Worm (Caenorhabditis elegans) whole organism, late embryonic: ENCODE results near the gene C10B5.1.

Experiments
- ama-1 ChIP-seq: fragments of 150-350 bp; optimal IDR thresholded peaks from 2 replicates; lab custom pipeline; 2014
- ceh-9 ChIP-seq: sonication (generic microtip); optimal IDR thresholded peaks from 2 replicates; lab custom pipeline; 2016; ENCODE audit warnings: mild to moderate bottlenecking, missing genetic modification characterization, inconsistent platforms, missing compliant biosample characterization
- hlh-8 ChIP-seq: sonication (generic microtip); optimal IDR thresholded peaks from 2 replicates; lab custom pipeline; 2016; ENCODE audit warnings: missing genotype, missing genetic modification characterization, missing compliant biosample characterization
- pha-4 ChIP-seq: fragments of 150-350 bp; optimal IDR thresholded peaks from 2 replicates; lab custom pipeline; 2018; ENCODE audit warnings: missing biosample characterization, missing genetic modification reagents, missing genetic modification characterization
- pros-1 ChIP-seq: fragments of 150-350 bp; optimal IDR thresholded peaks from 2 replicates; lab custom pipeline; 2014; ENCODE audit warnings: missing biosample characterization, missing genetic modification reagents, missing genetic modification characterization
- sox-4 ChIP-seq: sonication (generic microtip); optimal IDR thresholded peaks from 2 replicates; lab custom pipeline; 2017; ENCODE audit warnings: mild to moderate bottlenecking, missing genetic modification characterization, inconsistent platforms, missing compliant biosample characterization
- syd-9 ChIP-seq: sonication (generic microtip); optimal IDR thresholded peaks from 2 replicates; lab custom pipeline; 2016; ENCODE audit warnings: mild to moderate bottlenecking, missing genetic modification characterization, moderate library complexity, missing compliant biosample characterization
- tbx-2 ChIP-seq: sonication (generic microtip); optimal IDR thresholded peaks from 2 replicates; lab custom pipeline; 2016; ENCODE audit warnings: missing genetic modification characterization, missing compliant biosample characterization
- tbx-7 ChIP-seq: sonication (generic microtip); optimal IDR thresholded peaks from 2 replicates; lab custom pipeline; 2016; ENCODE audit warnings: missing genotype, missing genetic modification characterization, missing compliant biosample characterization
- unc-86 ChIP-seq: sonication (generic microtip); optimal IDR thresholded peaks from 2 replicates; lab custom pipeline; 2016; ENCODE audit warnings: missing genetic modification characterization, missing compliant biosample characterization

ce11 chrV:8601420-8601819 lies 20.4 kb downstream of the C10B5.1 start, which contains the start of gene F41E6.8:
- TF ChIP-seq pros-1 (tag; lab: Kevin White, UChicago) (no peak), sox-4 (no peak), pha-4 (no peak), syd-9 (tag; lab: Kevin White, UChicago) (no peak), unc-86 (tag; lab: Kevin White, UChicago) (no peak), tbx-7 (tag; lab: Kevin White, UChicago) (no peak), ceh-9 (tag; lab: Kevin White, UChicago) (no peak), hlh-8 (tag; lab: Kevin White, UChicago) (no peak), tbx-2 (tag; lab: Kevin White, UChicago) (no peak), ama-1 (no peak)
